Worm (Caenorhabditis elegans) whole organism, L3 larva: ENCODE data around the gene mrpl-48.
A peak's percentile ranks its signal among the peaks of the same experiment; 100 is the strongest.

Experiments
- ama-1 ChIP-seq: fragments of 150-350 bp; optimal IDR thresholded peaks from 2 replicates; lab custom pipeline; 2018
- ceh-16 ChIP-seq: sonication (generic microtip); optimal IDR thresholded peaks from 2 replicates; lab custom pipeline; 2017; ENCODE audit warnings: missing biosample characterization, missing genetic modification characterization
- ceh-28 ChIP-seq: fragments of 150-350 bp; optimal IDR thresholded peaks from 2 replicates; lab custom pipeline; 2014; ENCODE audit warnings: missing biosample characterization, missing genetic modification reagents, missing genetic modification characterization
- ceh-9 ChIP-seq: sonication (generic microtip); optimal IDR thresholded peaks from 2 replicates; lab custom pipeline; 2018; ENCODE audit warnings: missing biosample characterization, missing genetic modification characterization
- daf-12 ChIP-seq: fragments of 150-350 bp; optimal IDR thresholded peaks from 2 replicates; lab custom pipeline; 2014; ENCODE audit warnings: missing biosample characterization, missing genetic modification reagents, missing genetic modification characterization
- egl-27 ChIP-seq: sonication (generic microtip); optimal IDR thresholded peaks from 4 replicates; lab custom pipeline; 2017; ENCODE audit warnings: missing biosample characterization, missing genetic modification reagents, missing genetic modification characterization
- elt-1 ChIP-seq: fragments of 150-350 bp; optimal IDR thresholded peaks from 2 replicates; lab custom pipeline; 2014; ENCODE audit warnings: missing biosample characterization, missing genetic modification characterization
- elt-2 ChIP-seq: sonication (generic microtip); optimal IDR thresholded peaks from 2 replicates; lab custom pipeline; 2016; ENCODE audit warnings: missing genetic modification reagents, mild to moderate bottlenecking, missing genetic modification characterization, missing compliant biosample characterization
- fkh-2 ChIP-seq: fragments of 150-350 bp; optimal IDR thresholded peaks from 2 replicates; lab custom pipeline; 2014; ENCODE audit warnings: missing biosample characterization, missing genetic modification reagents, missing genetic modification characterization
- fos-1 ChIP-seq: fragments of 150-350 bp; optimal IDR thresholded peaks from 2 replicates; lab custom pipeline; 2014; ENCODE audit warnings: missing biosample characterization, missing genetic modification characterization
- hmg-11 ChIP-seq: sonication (generic microtip); optimal IDR thresholded peaks from 2 replicates; lab custom pipeline; 2016; ENCODE audit warnings: missing genetic modification characterization, missing compliant biosample characterization
- jun-1 ChIP-seq: fragments of 150-350 bp; optimal IDR thresholded peaks from 2 replicates; lab custom pipeline; 2014; ENCODE audit warnings: missing biosample characterization, missing genetic modification reagents, missing genetic modification characterization
- lin-39 ChIP-seq: fragments of 150-350 bp; optimal IDR thresholded peaks from 2 replicates; lab custom pipeline; 2018; ENCODE audit warnings: missing biosample characterization, missing genetic modification reagents, missing genetic modification characterization
- lsy-12 ChIP-seq: sonication (generic microtip); optimal IDR thresholded peaks from 2 replicates; lab custom pipeline; 2016; ENCODE audit warnings: mild to moderate bottlenecking, missing genetic modification characterization, missing compliant biosample characterization
- mdl-1 ChIP-seq: fragments of 150-350 bp; optimal IDR thresholded peaks from 2 replicates; lab custom pipeline; 2014; ENCODE audit warnings: missing biosample characterization, missing genetic modification characterization
- nfya-1 ChIP-seq: sonication (generic microtip); optimal IDR thresholded peaks from 2 replicates; lab custom pipeline; 2017; ENCODE audit warnings: missing genetic modification characterization, mild to moderate bottlenecking, missing compliant biosample characterization, antibody characterized with exemption, moderate library complexity; ENCODE audit not compliant: insufficient read depth
- nhr-237 ChIP-seq: fragments of 150-350 bp; optimal IDR thresholded peaks from 2 replicates; lab custom pipeline; 2014; ENCODE audit warnings: missing biosample characterization, missing genetic modification characterization
- nhr-43 ChIP-seq: sonication (generic microtip); optimal IDR thresholded peaks from 2 replicates; lab custom pipeline; 2016; ENCODE audit warnings: mild to moderate bottlenecking, missing genetic modification characterization, missing compliant biosample characterization; ENCODE audit not compliant: poor library complexity, severe bottlenecking
- nhr-67 ChIP-seq: fragments of 150-350 bp; optimal IDR thresholded peaks from 2 replicates; lab custom pipeline; 2014; ENCODE audit warnings: missing biosample characterization, missing genetic modification characterization
- nhr-76 ChIP-seq: fragments of 150-350 bp; sonication (generic microtip); optimal IDR thresholded peaks from 5 replicates; lab custom pipeline; 2014; ENCODE audit warnings: missing biosample characterization, missing genetic modification characterization
- nhr-77 ChIP-seq: fragments of 150-350 bp; optimal IDR thresholded peaks from 2 replicates; lab custom pipeline; 2014; ENCODE audit warnings: missing biosample characterization, missing genetic modification characterization
- pha-4 ChIP-seq: fragments of 150-350 bp; optimal IDR thresholded peaks from 2 replicates; lab custom pipeline; 2014; ENCODE audit warnings: missing biosample characterization, missing genetic modification reagents, missing genetic modification characterization
- pqm-1 ChIP-seq: fragments of 150-350 bp; optimal IDR thresholded peaks from 2 replicates; lab custom pipeline; 2017; ENCODE audit warnings: missing biosample characterization, missing genetic modification characterization, inconsistent platforms
- sea-2 ChIP-seq: fragments of 150-350 bp; sonication (generic microtip); optimal IDR thresholded peaks from 4 replicates; lab custom pipeline; 2014; ENCODE audit warnings: missing biosample characterization, missing genetic modification reagents, missing genetic modification characterization
- snpc-4 ChIP-seq: fragments of 150-350 bp; optimal IDR thresholded peaks from 2 replicates; lab custom pipeline; 2014; ENCODE audit warnings: missing biosample characterization, missing genetic modification characterization
- tbx-2 ChIP-seq: sonication (generic microtip); optimal IDR thresholded peaks from 2 replicates; lab custom pipeline; 2016; ENCODE audit warnings: mild to moderate bottlenecking, missing genetic modification characterization, missing compliant biosample characterization
- unc-62 ChIP-seq: fragments of 150-350 bp; sonication (generic microtip); optimal IDR thresholded peaks from 4 replicates; lab custom pipeline; 2014; ENCODE audit warnings: missing biosample characterization, missing genetic modification reagents, missing genetic modification characterization
- ztf-11 ChIP-seq: fragments of 150-350 bp; optimal IDR thresholded peaks from 2 replicates; lab custom pipeline; 2014; ENCODE audit warnings: missing biosample characterization, missing genetic modification characterization
- ztf-4 ChIP-seq: fragments of 150-350 bp; optimal IDR thresholded peaks from 2 replicates; lab custom pipeline; 2014; ENCODE audit warnings: missing biosample characterization, missing genetic modification characterization

mrpl-48 gene

DNA sequence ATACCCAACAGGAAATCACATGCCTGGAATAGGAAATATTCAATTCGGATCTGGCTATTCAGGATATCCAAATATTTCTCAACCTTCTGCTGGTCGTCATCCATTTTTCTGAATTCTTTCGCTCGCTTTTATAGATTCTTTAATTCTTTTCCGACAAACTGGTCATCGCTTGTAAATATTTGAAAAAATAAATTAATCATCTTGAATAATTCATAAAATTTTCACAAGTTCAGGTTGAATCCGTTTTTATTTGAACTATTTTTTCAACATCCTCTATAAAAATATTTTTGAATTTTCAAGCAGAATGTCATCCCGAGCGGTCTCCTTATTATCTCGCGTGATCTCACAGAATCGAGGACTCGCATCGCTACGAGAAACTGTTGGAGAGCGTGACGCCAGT lies at the start of gene mrpl-48:
mrpl-48 (plus strand) TSS at position 301 of the 400 bp plus-strand sequence.
- TF ChIP-seq mdl-1 (tag; lab: Kevin White, UChicago), result no peak
- TF ChIP-seq ama-1 (lab: Kevin White, UChicago), result peak; percentile 28

DNA sequence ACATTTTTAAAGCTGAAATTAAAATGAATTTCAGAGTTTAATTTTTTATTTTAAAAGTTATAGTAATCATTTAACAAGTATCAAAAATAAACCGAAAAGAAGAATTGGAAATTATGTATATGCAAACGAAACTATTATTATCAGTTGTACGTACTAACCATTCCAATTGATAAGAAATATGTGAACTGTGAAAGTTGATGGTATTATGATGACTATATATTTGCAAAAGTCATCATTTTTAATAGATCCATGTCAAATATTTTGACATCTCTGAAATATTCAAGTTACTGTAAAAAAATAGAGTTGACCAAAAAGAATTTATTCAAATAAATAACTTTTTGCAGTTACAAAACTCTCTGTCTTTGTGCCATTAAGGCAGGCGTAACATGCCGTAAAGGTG lies 45.5 kb upstream of the mrpl-48 start, which contains the start of gene ugt-48:
ugt-48 (minus strand) TSS at position 12 of the 400 bp plus-strand sequence.
- no peak for TF ChIP-seq nhr-43
- TF ChIP-seq ztf-11 (tag; lab: Kevin White, UChicago), result no peak
- TF ChIP-seq pqm-1 (tag; lab: Kevin White, UChicago), result peak; percentile 21
- TF ChIP-seq elt-1 (tag; lab: Kevin White, UChicago), result no peak
- no peak for TF ChIP-seq nfya-1
- TF ChIP-seq elt-2, result peak; percentile 33
- TF ChIP-seq ztf-4 (tag; lab: Kevin White, UChicago), result no peak

DNA sequence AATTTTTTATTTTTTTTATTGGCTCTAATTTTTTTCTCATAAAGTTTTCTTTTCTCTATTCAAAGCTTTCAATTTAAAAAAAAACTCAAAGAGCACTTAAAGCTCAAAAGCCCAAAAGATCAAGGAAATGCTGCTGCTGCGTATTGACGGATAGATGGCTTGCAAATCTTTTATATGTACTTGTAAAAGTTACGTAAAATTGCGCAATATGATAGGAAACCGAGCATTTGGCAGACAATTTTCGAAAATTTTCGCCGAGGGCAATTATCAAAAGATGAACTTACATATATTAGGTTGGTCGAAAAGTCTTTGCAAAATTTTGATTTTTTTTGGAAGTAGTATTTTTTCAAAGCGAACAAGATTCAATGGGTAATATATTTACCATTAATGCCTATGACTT lies 45.0 kb upstream of the mrpl-48 start:
- no peak for TF ChIP-seq unc-62 (GFP tag; lab: Kevin White, UChicago)
- no peak for TF ChIP-seq sea-2
- TF ChIP-seq daf-12 (tag; lab: Kevin White, UChicago), result no peak
- no peak for TF ChIP-seq lsy-12 (tag; lab: Kevin White, UChicago)
- no peak for TF ChIP-seq ama-1 (lab: Kevin White, UChicago)
- no peak for TF ChIP-seq ceh-28 (tag; lab: Kevin White, UChicago)
- TF ChIP-seq nhr-77 (tag; lab: Kevin White, UChicago), result no peak
- no peak for TF ChIP-seq nhr-43
- TF ChIP-seq nhr-237 (tag; lab: Kevin White, UChicago), result no peak

DNA sequence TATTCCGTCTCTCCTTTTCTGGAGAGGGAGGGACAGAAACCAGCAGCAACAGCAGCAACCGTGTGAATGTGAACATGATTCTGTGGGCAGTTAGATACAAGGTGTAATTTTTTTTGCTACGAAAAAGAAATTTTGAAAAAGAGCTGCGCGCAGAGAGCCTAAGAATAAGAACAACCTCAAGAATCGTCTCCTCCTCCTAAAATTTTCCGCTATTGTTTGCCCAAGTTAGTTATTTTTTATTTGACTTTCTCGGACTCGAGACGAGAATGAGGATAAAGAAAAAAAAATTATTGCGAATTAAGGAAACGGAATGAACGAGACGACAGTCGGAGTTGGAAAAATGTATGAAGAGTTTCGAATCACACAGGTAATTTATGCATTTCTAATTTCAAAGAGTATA lies 34.9 kb upstream of the mrpl-48 start, which contains the start of gene glb-5:
glb-5 (plus strand) TSS at position 301 of the 400 bp plus-strand sequence.
- TF ChIP-seq fkh-2 (tag; lab: Kevin White, UChicago) (no peak), elt-2 (peak; percentile 24)

DNA sequence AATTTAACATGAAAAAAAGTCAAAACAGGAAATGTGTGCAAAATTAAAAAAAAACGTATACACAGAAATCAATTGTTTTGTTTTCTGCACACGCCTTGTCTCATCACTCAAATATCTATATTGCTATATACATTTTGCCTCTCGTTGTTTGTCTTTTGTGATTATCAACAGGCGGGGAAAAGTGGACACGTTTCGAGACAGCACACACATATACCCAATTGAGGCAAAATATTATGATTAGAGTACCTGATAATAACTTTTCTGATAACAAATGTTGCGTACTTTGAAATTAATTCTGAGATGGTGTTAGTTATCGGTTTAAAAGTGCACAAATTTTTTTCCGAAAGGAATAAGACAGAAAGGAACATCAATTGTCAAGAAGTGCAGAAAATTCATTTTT lies 33.6 kb upstream of the mrpl-48 start:
- TF ChIP-seq pha-4 (tag; lab: Kevin White, UChicago) (peak; percentile 50), fos-1 (tag; lab: Kevin White, UChicago) (no peak), pqm-1 (tag; lab: Kevin White, UChicago) (peak; percentile 94), elt-1 (tag; lab: Kevin White, UChicago) (no peak), sea-2 (no peak), elt-2 (peak; percentile 95), jun-1 (tag; lab: Kevin White, UChicago) (peak; percentile 4), tbx-2 (tag; lab: Kevin White, UChicago) (no peak), lin-39 (tag; lab: Kevin White, UChicago) (no peak)

DNA sequence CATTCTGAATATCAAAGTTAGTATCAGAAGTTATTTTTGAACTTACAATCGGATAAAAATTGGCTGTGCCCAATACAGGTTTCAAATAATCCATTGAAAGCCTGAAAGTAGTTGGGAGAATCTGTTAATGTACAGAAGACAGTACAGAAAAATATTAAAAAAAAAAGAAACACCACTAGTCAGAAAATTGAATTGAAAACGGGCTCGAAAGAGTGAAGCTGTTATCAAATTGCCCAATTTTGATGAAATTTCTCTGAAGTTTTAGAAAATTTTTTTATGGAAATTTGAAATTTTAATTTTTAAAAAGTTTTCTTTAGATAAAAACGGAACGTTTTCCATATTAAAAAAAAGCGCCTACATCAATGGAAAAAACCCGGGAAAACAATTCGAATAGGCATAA lies 26.4 kb upstream of the mrpl-48 start, which contains the start of gene C18C4.7:
C18C4.7 (minus strand) TSS at position 101 of the 400 bp plus-strand sequence.
- TF ChIP-seq fos-1 (tag; lab: Kevin White, UChicago), result no peak
- TF ChIP-seq jun-1 (tag; lab: Kevin White, UChicago), result no peak
- TF ChIP-seq ceh-9 (tag; lab: Kevin White, UChicago), result no peak
- TF ChIP-seq mdl-1 (tag; lab: Kevin White, UChicago), result no peak
- no peak for TF ChIP-seq hmg-11 (tag; lab: Kevin White, UChicago)
- TF ChIP-seq nhr-67, result no peak
- no peak for TF ChIP-seq ama-1 (lab: Kevin White, UChicago)
- TF ChIP-seq fkh-2 (tag; lab: Kevin White, UChicago), result no peak
- no peak for TF ChIP-seq snpc-4 (tag; lab: Kevin White, UChicago)
- no peak for TF ChIP-seq nfya-1
- no peak for TF ChIP-seq nhr-76 (tag; lab: Kevin White, UChicago)
- TF ChIP-seq, all 47 proteins: peak for 0

DNA sequence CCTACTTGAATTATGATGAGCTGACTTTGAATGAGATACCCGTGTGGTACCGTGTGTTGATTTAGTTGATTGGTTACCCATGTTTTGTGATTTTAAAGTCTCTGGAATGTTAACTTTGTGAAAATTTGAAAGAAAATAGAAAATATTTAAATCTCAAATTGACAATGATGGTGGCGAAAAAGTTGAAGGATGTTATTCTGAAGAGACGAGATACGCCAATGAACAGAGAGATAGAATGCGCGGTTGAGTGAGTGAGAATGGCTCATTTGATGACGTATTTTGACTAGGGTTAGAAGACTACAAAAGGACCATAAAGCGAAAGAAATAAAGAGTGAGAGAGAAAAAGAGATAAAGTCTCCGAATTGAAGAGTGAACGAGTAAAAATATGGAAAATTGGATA lies 23.1 kb upstream of the mrpl-48 start, which contains the start of gene glb-6:
glb-6 (minus strand) TSS at position 101 of the 400 bp plus-strand sequence.
- TF ChIP-seq nhr-43 (no peak), ceh-16 (tag; lab: Kevin White, UChicago) (no peak), mdl-1 (tag; lab: Kevin White, UChicago) (no peak), lin-39 (tag; lab: Kevin White, UChicago) (no peak), hmg-11 (tag; lab: Kevin White, UChicago) (no peak), egl-27 (tag; lab: Kevin White, UChicago) (no peak)
